Worm (Caenorhabditis elegans): ENCODE results near the gene C16C8.27.

Gene C16C8.27

DNA sequence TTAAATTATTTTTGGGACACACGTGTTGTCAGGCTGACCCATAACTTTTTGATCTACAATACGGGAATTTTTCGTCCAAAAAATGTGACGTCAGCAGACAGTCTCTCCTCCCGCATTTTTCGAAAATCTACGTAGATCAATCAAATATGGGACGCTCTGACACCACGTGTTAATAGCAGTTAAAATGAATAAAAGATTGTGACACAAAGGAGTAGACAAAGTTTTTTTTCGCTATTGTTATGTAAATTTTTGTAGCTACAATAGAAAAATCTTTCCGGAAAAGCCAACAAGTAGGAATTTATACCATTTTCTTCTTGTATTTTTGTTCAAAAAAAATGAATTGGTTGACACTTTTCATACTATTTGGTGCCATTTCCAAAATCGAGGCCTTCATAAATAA lies at the start of gene C16C8.27:
C16C8.27 (plus strand) TSS at position 301 of the 400 bp plus-strand sequence.
- TF ChIP-seq zag-1 (tag; optimal IDR thresholded peaks at IDR 0.05) (no peak), skn-1 (tag; optimal IDR thresholded peaks at IDR 0.05) (no peak), nhr-25 (tag; optimal IDR thresholded peaks at IDR 0.05) (no peak), nhr-12 (tag; optimal IDR thresholded peaks at IDR 0.05) (no peak), ceh-82 (tag; optimal IDR thresholded peaks at IDR 0.05) (no peak), nhr-28 (tag; optimal IDR thresholded peaks at IDR 0.05) (no peak), elt-1 (tag; optimal IDR thresholded peaks at IDR 0.05) (no peak), aly-2 (tag; optimal IDR thresholded peaks at IDR 0.05) (no peak), elt-2 (tag; optimal IDR thresholded peaks at IDR 0.05) (no peak), lin-15B (tag; optimal IDR thresholded peaks at IDR 0.05) (no peak), mdl-1 (tag; optimal IDR thresholded peaks at IDR 0.05) (no peak), nfya-1 (tag; optimal IDR thresholded peaks at IDR 0.05; ENCODE audit: insufficient read depth) (no peak), nhr-11 (tag; optimal IDR thresholded peaks at IDR 0.05) (no peak), R02D3.7 (tag; optimal IDR thresholded peaks at IDR 0.05) (no peak), egl-27 (tag; optimal IDR thresholded peaks at IDR 0.05) (no peak), hmg-11 (tag; optimal IDR thresholded peaks at IDR 0.05) (no peak), ztf-4 (tag; optimal IDR thresholded peaks at IDR 0.05) (no peak), egl-5 (tag; optimal IDR thresholded peaks at IDR 0.05) (no peak)

- TF ChIP-seq elt-1 (tag; optimal IDR thresholded peaks at IDR 0.05) (no peak), zag-1 (tag; optimal IDR thresholded peaks at IDR 0.05) (no peak), jun-1 (tag; optimal IDR thresholded peaks at IDR 0.05) (no peak), nhr-43 (tag; optimal IDR thresholded peaks at IDR 0.05; ENCODE audit: poor library complexity, severe bottlenecking) (no peak), nfya-1 (tag; optimal IDR thresholded peaks at IDR 0.05; ENCODE audit: insufficient read depth) (no peak)
Measured at ce11 chrII:3395484-3395883, 46.0 kb upstream of the C16C8.27 start, which contains the start of gene nep-20. TSS of gene nep-20 (minus strand) at chrII:3395584.

DNA sequence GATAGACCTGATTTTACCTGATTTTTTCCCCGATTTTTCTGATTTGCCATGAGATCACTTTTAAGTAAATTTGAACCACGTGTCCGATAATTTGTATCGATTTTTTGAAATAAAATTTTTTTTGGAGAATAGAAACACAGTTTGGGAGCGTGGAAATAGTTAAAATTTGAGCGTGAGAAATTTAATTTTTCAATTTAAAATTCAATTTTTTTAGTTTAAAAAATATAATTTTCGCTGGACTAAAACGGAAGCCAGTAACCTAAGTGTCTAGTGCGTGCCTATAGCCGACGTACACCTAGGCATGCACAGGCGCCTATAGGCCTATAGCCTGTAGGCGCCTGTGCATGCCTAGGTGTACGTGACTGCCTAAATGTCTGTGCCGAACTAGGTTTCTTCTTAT lies 42.3 kb upstream of the C16C8.27 start, which contains the start of gene nep-9:
nep-9 (minus strand) TSS at position 101 of the 400 bp plus-strand sequence.
- TF ChIP-seq nhr-25 (tag; optimal IDR thresholded peaks at IDR 0.05) = no peak
- TF ChIP-seq ceh-28 (tag; optimal IDR thresholded peaks at IDR 0.05) = no peak
- TF ChIP-seq ama-1 (optimal IDR thresholded peaks at IDR 0.05) = no peak
- TF ChIP-seq unc-62 (GFP tag; optimal IDR thresholded peaks at IDR 0.05) = no peak
- no peak for TF ChIP-seq nhr-12 (tag; optimal IDR thresholded peaks at IDR 0.05)
- no peak for TF ChIP-seq lsy-12 (tag; optimal IDR thresholded peaks at IDR 0.05)
- TF ChIP-seq aly-2 (tag; optimal IDR thresholded peaks at IDR 0.05) = no peak
- no peak for TF ChIP-seq daf-12 (tag; optimal IDR thresholded peaks at IDR 0.05)
- no peak for TF ChIP-seq nhr-67 (tag; optimal IDR thresholded peaks at IDR 0.05)
- TF ChIP-seq nhr-11 (tag; optimal IDR thresholded peaks at IDR 0.05) = no peak
- TF ChIP-seq nhr-43 (tag; optimal IDR thresholded peaks at IDR 0.05; ENCODE audit: poor library complexity, severe bottlenecking) = no peak

DNA sequence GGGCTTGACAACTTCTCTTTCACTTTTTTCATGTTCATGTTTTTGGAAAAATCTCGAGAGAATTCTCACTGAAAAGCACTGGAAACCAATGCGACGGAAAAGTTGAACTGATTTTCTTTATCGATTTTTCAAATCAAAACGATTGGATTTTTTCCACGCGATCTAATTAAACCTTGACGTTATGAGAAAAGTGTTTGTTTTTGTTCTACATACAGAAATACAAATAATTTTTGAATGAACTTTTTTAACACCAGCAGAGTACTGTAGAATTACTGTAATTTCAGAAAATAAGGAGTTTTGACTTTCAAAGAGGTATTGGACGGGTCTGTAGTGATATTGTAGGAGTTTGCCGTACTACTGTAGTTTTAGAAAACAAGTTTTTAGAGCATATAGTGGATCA lies 38.6 kb upstream of the C16C8.27 start, which contains the start of gene nep-10:
nep-10 (minus strand) TSS at position 101 of the 400 bp plus-strand sequence.
- TF ChIP-seq tbx-2 (tag; optimal IDR thresholded peaks at IDR 0.05) = no peak
- no peak for TF ChIP-seq elt-3 (tag; optimal IDR thresholded peaks at IDR 0.05)
- no peak for TF ChIP-seq ceh-9 (tag; optimal IDR thresholded peaks at IDR 0.05)
- no peak for TF ChIP-seq skn-1 (tag; optimal IDR thresholded peaks at IDR 0.05)
- TF ChIP-seq nhr-43 (tag; optimal IDR thresholded peaks at IDR 0.05; ENCODE audit: poor library complexity, severe bottlenecking) = no peak

- no peak for TF ChIP-seq egl-5 (tag; optimal IDR thresholded peaks at IDR 0.05)
- TF ChIP-seq fkh-2 (tag; optimal IDR thresholded peaks at IDR 0.05) = no peak
- no peak for TF ChIP-seq mdl-1 (tag; optimal IDR thresholded peaks at IDR 0.05)
- no peak for TF ChIP-seq nhr-11 (tag; optimal IDR thresholded peaks at IDR 0.05)
- no peak for TF ChIP-seq ceh-28 (tag; optimal IDR thresholded peaks at IDR 0.05)
- TF ChIP-seq elt-1 (tag; optimal IDR thresholded peaks at IDR 0.05) = no peak
- TF ChIP-seq eor-1 (tag; optimal IDR thresholded peaks at IDR 0.05) = no peak
- TF ChIP-seq nhr-43 (tag; optimal IDR thresholded peaks at IDR 0.05; ENCODE audit: poor library complexity, severe bottlenecking) = no peak
- no peak for TF ChIP-seq daf-12 (tag; optimal IDR thresholded peaks at IDR 0.05)
- TF ChIP-seq nhr-28 (tag; optimal IDR thresholded peaks at IDR 0.05) = no peak
- TF ChIP-seq unc-39 (tag; optimal IDR thresholded peaks at IDR 0.05) = no peak
- TF ChIP-seq hmg-11 (tag; optimal IDR thresholded peaks at IDR 0.05) = no peak
- no peak for TF ChIP-seq ceh-9 (tag; optimal IDR thresholded peaks at IDR 0.05)
- TF ChIP-seq mml-1 (tag; optimal IDR thresholded peaks at IDR 0.05) = no peak
- no peak for TF ChIP-seq elt-3 (tag; optimal IDR thresholded peaks at IDR 0.05)
- no peak for TF ChIP-seq ceh-82 (tag; optimal IDR thresholded peaks at IDR 0.05)
Measured at ce11 chrII:3403535-3403934, 37.9 kb upstream of the C16C8.27 start, which contains the start of gene nep-8. TSS of gene nep-8 (plus strand) at chrII:3403835.

Measured in whole organism, L3 larva.